Fruit fly (Drosophila melanogaster) whole organism, embryonic: ENCODE data around the gene Mipp2.

Source experiments
- B-H1 ChIP-seq: fragments of 200-800 bp; sonication (Bioruptor generic); IDR thresholded peaks from 3 replicates; pipeline ENCODE4 v1.3.6; 2022; ENCODE audit warnings: missing biosample characterization, missing genetic modification characterization
- Bteb2 ChIP-seq: fragments of 200-800 bp; sonication (Bioruptor generic); optimal IDR thresholded peaks from 2 replicates; lab custom pipeline; 2016; ENCODE audit warnings: missing biosample characterization, missing genetic modification characterization
- C15 ChIP-seq: fragments of 200-800 bp; sonication (Bioruptor generic); IDR thresholded peaks from 3 replicates; pipeline ENCODE4 v1.3.6; 2022; ENCODE audit warnings: missing biosample characterization, missing genetic modification characterization
- CG10267 ChIP-seq: fragments of 200-800 bp; sonication (Bioruptor generic); optimal IDR thresholded peaks from 2 replicates; lab custom pipeline; 2018; ENCODE audit warnings: missing biosample characterization, mild to moderate bottlenecking, missing genetic modification characterization, moderate library complexity
- CG10366 ChIP-seq: fragments of 200-800 bp; sonication (Bioruptor generic); IDR thresholded peaks from 2 replicates; pipeline ENCODE4 v1.3.6; 2022; ENCODE audit warnings: missing biosample characterization, missing genetic modification characterization
- CG10543 ChIP-seq: fragments of 200-800 bp; sonication (Bioruptor generic); optimal IDR thresholded peaks from 3 replicates; lab custom pipeline; 2017; ENCODE audit warnings: missing biosample characterization, mild to moderate bottlenecking, missing genetic modification characterization, moderate library complexity
- CG12391 ChIP-seq: fragments of 200-800 bp; sonication (Bioruptor generic); optimal IDR thresholded peaks from 3 replicates; lab custom pipeline; 2018; ENCODE audit warnings: missing biosample characterization, mild to moderate bottlenecking, missing genetic modification characterization, moderate library complexity
- CG12744 ChIP-seq: fragments of 200-800 bp; sonication (Bioruptor generic); optimal IDR thresholded peaks from 2 replicates; lab custom pipeline; 2016; ENCODE audit warnings: missing biosample characterization, missing genetic modification characterization
- CG14441 ChIP-seq: fragments of 200-800 bp; sonication (Bioruptor generic); IDR thresholded peaks from 2 replicates; pipeline ENCODE4 v1.3.6; 2022; ENCODE audit warnings: missing biosample characterization, missing genetic modification characterization
- CG1602 ChIP-seq: fragments of 200-800 bp; sonication (Bioruptor generic); optimal IDR thresholded peaks from 3 replicates; lab custom pipeline; 2016; ENCODE audit warnings: missing biosample characterization, missing genetic modification characterization
- CG1603 ChIP-seq: fragments of 200-800 bp; sonication (Bioruptor generic); optimal IDR thresholded peaks from 2 replicates; lab custom pipeline; 2019; ENCODE audit warnings: missing biosample characterization, mild to moderate bottlenecking, missing genetic modification characterization, moderate library complexity
- CG16863 ChIP-seq: fragments of 200-800 bp; sonication (Bioruptor generic); optimal IDR thresholded peaks from 3 replicates; lab custom pipeline; 2016; ENCODE audit warnings: missing biosample characterization, missing genetic modification characterization
- CG18476 ChIP-seq: fragments of 200-800 bp; sonication (Bioruptor generic); optimal IDR thresholded peaks from 2 replicates; lab custom pipeline; 2016; ENCODE audit warnings: missing biosample characterization, mild to moderate bottlenecking, missing genetic modification characterization
- CG18764 ChIP-seq: fragments of 200-800 bp; sonication (Bioruptor generic); optimal IDR thresholded peaks from 3 replicates; lab custom pipeline; 2016; ENCODE audit warnings: missing biosample characterization, missing genetic modification characterization
- CG2889 ChIP-seq: fragments of 200-800 bp; sonication (Bioruptor generic); IDR thresholded peaks from 3 replicates; pipeline ENCODE4 v1.3.6; 2022; ENCODE audit warnings: missing biosample characterization, missing genetic modification characterization
- CG30020 ChIP-seq: fragments of 200-800 bp; optimal IDR thresholded peaks from 2 replicates; lab custom pipeline; 2019; ENCODE audit warnings: missing biosample characterization, mild to moderate bottlenecking, missing genetic modification characterization, moderate library complexity
- CG4820 ChIP-seq: fragments of 200-800 bp; sonication (Bioruptor generic); optimal IDR thresholded peaks from 3 replicates; lab custom pipeline; 2016; ENCODE audit warnings: missing biosample characterization, missing genetic modification characterization
- CG5953 ChIP-seq: fragments of 200-800 bp; sonication (Bioruptor generic); IDR thresholded peaks from 2 replicates; pipeline ENCODE4 v1.3.6; 2022; ENCODE audit warnings: missing biosample characterization, missing genetic modification characterization
- CG7271 ChIP-seq: fragments of 200-800 bp; sonication (Bioruptor generic); optimal IDR thresholded peaks from 2 replicates; lab custom pipeline; 2018; ENCODE audit warnings: missing biosample characterization, mild to moderate bottlenecking, missing genetic modification characterization, moderate library complexity
- CG8388 ChIP-seq: fragments of 200-800 bp; sonication (Bioruptor generic); optimal IDR thresholded peaks from 2 replicates; lab custom pipeline; 2019; ENCODE audit warnings: missing biosample characterization, mild to moderate bottlenecking, missing genetic modification characterization, moderate library complexity
- CG9215 ChIP-seq: fragments of 200-800 bp; sonication (Bioruptor generic); IDR thresholded peaks from 2 replicates; pipeline ENCODE4 v1.3.6; 2022; ENCODE audit warnings: missing biosample characterization, missing genetic modification characterization
- Dbx ChIP-seq: fragments of 200-800 bp; sonication (Bioruptor generic); IDR thresholded peaks from 3 replicates; pipeline ENCODE4 v1.3.6; 2022; ENCODE audit warnings: missing biosample characterization, missing genetic modification characterization
- Deaf1 ChIP-seq: fragments of 200-800 bp; optimal IDR thresholded peaks from 3 replicates; lab custom pipeline; 2019; ENCODE audit warnings: missing biosample characterization, mild to moderate bottlenecking, missing genetic modification characterization, moderate library complexity
- Dip3 ChIP-seq: fragments of 200-800 bp; sonication (Bioruptor generic); optimal IDR thresholded peaks from 3 replicates; lab custom pipeline; 2016; ENCODE audit warnings: missing biosample characterization, missing genetic modification characterization
- H15 ChIP-seq: fragments of 200-800 bp; sonication (Bioruptor generic); IDR thresholded peaks from 3 replicates; pipeline ENCODE4 v1.3.6; 2022; ENCODE audit warnings: missing biosample characterization, missing genetic modification characterization
- Hey ChIP-seq: fragments of 200-800 bp; sonication (Bioruptor generic); optimal IDR thresholded peaks from 3 replicates; lab custom pipeline; 2018; ENCODE audit warnings: missing biosample characterization, mild to moderate bottlenecking, missing genetic modification characterization
- HmgZ ChIP-seq: fragments of 200-800 bp; sonication (Bioruptor generic); optimal IDR thresholded peaks from 2 replicates; lab custom pipeline; 2018; ENCODE audit warnings: missing biosample characterization, mild to moderate bottlenecking, missing genetic modification characterization
- NFAT ChIP-seq: fragments of 200-800 bp; sonication (Bioruptor generic); IDR thresholded peaks from 2 replicates; pipeline ENCODE4 v1.3.6; 2022; ENCODE audit warnings: missing biosample characterization, missing genetic modification characterization
- Nf-YB ChIP-seq: fragments of 200-800 bp; sonication (Bioruptor generic); optimal IDR thresholded peaks from 3 replicates; lab custom pipeline; 2019; ENCODE audit warnings: missing biosample characterization, mild to moderate bottlenecking, missing genetic modification characterization, moderate library complexity
- abd-A ChIP-seq: fragments of 200-800 bp; sonication (Bioruptor generic); optimal IDR thresholded peaks from 3 replicates; lab custom pipeline; 2019; ENCODE audit warnings: missing biosample characterization, mild to moderate bottlenecking, missing genetic modification characterization, moderate library complexity
- ac ChIP-seq: fragments of 200-800 bp; sonication (Bioruptor generic); optimal IDR thresholded peaks from 3 replicates; lab custom pipeline; 2017; ENCODE audit warnings: missing biosample characterization, mild to moderate bottlenecking, missing genetic modification characterization
- aop ChIP-seq: fragments of 200-800 bp; sonication (Bioruptor generic); IDR thresholded peaks from 2 replicates; pipeline ENCODE4 v1.3.6; 2022; ENCODE audit warnings: missing biosample characterization, missing genetic modification characterization
- bab2 ChIP-seq: fragments of 200-800 bp; sonication (Bioruptor generic); optimal IDR thresholded peaks from 2 replicates; lab custom pipeline; 2016; ENCODE audit warnings: missing biosample characterization, missing genetic modification characterization
- br ChIP-seq: fragments of >200 bp; optimal IDR thresholded peaks from 2 replicates; lab custom pipeline; 2017
- dan ChIP-seq: fragments of 200-800 bp; sonication (Bioruptor generic); IDR thresholded peaks from 2 replicates; pipeline ENCODE4 v1.3.6; 2022; ENCODE audit warnings: missing biosample characterization, missing genetic modification characterization
- dimm ChIP-seq: fragments of 200-800 bp; sonication (Bioruptor generic); IDR thresholded peaks from 2 replicates; pipeline ENCODE4 v1.3.6; 2022; ENCODE audit warnings: missing biosample characterization, missing genetic modification characterization
- dmrt11E ChIP-seq: fragments of 200-800 bp; sonication (Bioruptor generic); optimal IDR thresholded peaks from 3 replicates; lab custom pipeline; 2018; ENCODE audit warnings: missing biosample characterization, mild to moderate bottlenecking, missing genetic modification characterization, moderate library complexity
- dpn ChIP-seq, 2 experiments: fragments of 200-800 bp; sonication (Bioruptor generic); optimal IDR thresholded peaks; 3 replicates each; lab custom pipeline; 2016; ENCODE audit warnings: missing biosample characterization in 2 of 2, missing genetic modification characterization in 2 of 2
- fd102C ChIP-seq: fragments of 200-800 bp; sonication (Bioruptor generic); optimal IDR thresholded peaks from 2 replicates; lab custom pipeline; 2018; ENCODE audit warnings: missing biosample characterization, mild to moderate bottlenecking, missing genetic modification characterization, moderate library complexity
- ftz-f1 ChIP-seq: fragments of 200-800 bp; sonication (Bioruptor generic); optimal IDR thresholded peaks from 2 replicates; lab custom pipeline; 2016; ENCODE audit warnings: missing biosample characterization, missing genetic modification characterization
- nau ChIP-seq: fragments of 200-800 bp; sonication (Bioruptor generic); optimal IDR thresholded peaks from 3 replicates; lab custom pipeline; 2017; ENCODE audit warnings: missing biosample characterization, mild to moderate bottlenecking, missing genetic modification characterization, missing genetic modification reagents
- pnt ChIP-seq: fragments of 200-800 bp; sonication (Bioruptor generic); optimal IDR thresholded peaks from 3 replicates; lab custom pipeline; 2016; ENCODE audit warnings: missing biosample characterization, missing genetic modification characterization
- prd ChIP-seq, 3 experiments: fragments of >200 bp in 2 of 3; fragments of 200-800 bp in 1 of 3; sonication (Bioruptor generic) in 1 of 3; optimal IDR thresholded peaks in 2 of 3; IDR thresholded peaks in 1 of 3; 2 replicates in 2 of 3; 3 replicates in 1 of 3; pipeline versions ENCODE4 v1.3.6 to Lab custom; 2017 to 2022; ENCODE audit warnings: missing biosample characterization in 1 of 3, missing genetic modification characterization in 1 of 3
- stc ChIP-seq: fragments of 200-800 bp; sonication (Bioruptor generic); IDR thresholded peaks from 2 replicates; pipeline ENCODE4 v1.3.6; 2022; ENCODE audit warnings: missing biosample characterization, missing genetic modification characterization
- tgo ChIP-seq: fragments of 200-800 bp; sonication (Bioruptor generic); IDR thresholded peaks from 3 replicates; pipeline ENCODE4 v1.3.6; 2022; ENCODE audit warnings: missing biosample characterization, missing genetic modification characterization
- unpg ChIP-seq: fragments of 200-800 bp; sonication (Bioruptor generic); optimal IDR thresholded peaks from 3 replicates; lab custom pipeline; 2018; ENCODE audit warnings: missing biosample characterization, mild to moderate bottlenecking, missing genetic modification characterization, moderate library complexity
- usp ChIP-seq: fragments of >200 bp; optimal IDR thresholded peaks from 2 replicates; lab custom pipeline; 2017; ENCODE audit warnings: missing biosample characterization, missing genetic modification characterization
- wek ChIP-seq: fragments of 200-800 bp; sonication (Bioruptor generic); optimal IDR thresholded peaks from 3 replicates; lab custom pipeline; 2018; ENCODE audit warnings: missing biosample characterization, mild to moderate bottlenecking, missing genetic modification characterization, moderate library complexity
- zen2 ChIP-seq: fragments of 200-800 bp; sonication (Bioruptor generic); IDR thresholded peaks from 3 replicates; pipeline ENCODE4 v1.3.6; 2022; ENCODE audit warnings: missing biosample characterization, missing genetic modification characterization; ENCODE audit not compliant: partially characterized antibody

Gene Mipp2

dm6 chrX:6090809-6091667, at the start of gene Mipp2, which contains the start of gene Nep1 (continued):
- TF ChIP-seq ac (GFP tag; lab: Kevin White, UChicago) (no peak), unpg (GFP tag; lab: Kevin White, UChicago) (peak; percentile 48), bab2 (GFP tag; lab: Kevin White, UChicago) (peak; percentile 53), dmrt11E (tag; lab: Kevin White, UChicago) (no peak), Hey (no peak), dan (no peak), H15 (GFP tag; lab: Robert Waterston, UW) (no peak), Deaf1 (tag; lab: Kevin White, UChicago) (no peak), CG18764 (GFP tag; lab: Kevin White, UChicago) (no peak), CG12744 (no peak), C15 (GFP tag; lab: Robert Waterston, UW) (no peak), Nf-YB (no peak), ftz-f1 (no peak), CG10543 (GFP tag; lab: Kevin White, UChicago) (peak; percentile 34), CG1603 (peak; percentile 36), CG9215 (peak; percentile 29; the same call in 1 of the 2 replicates), CG4820 (GFP tag; lab: Kevin White, UChicago) (no peak), tgo (GFP tag; lab: Robert Waterston, UW) (peak; percentile 41; the same call in 2 of the 3 replicates), nau (GFP tag; lab: Kevin White, UChicago) (no peak), B-H1 (GFP tag; lab: Robert Waterston, UW) (peak; percentile 23; the same call in 1 of the 3 replicates), dpn (GFP tag; optimal IDR thresholded peaks at IDR 0.05; lab: Kevin White, UChicago) (peak in 1 of 2 experiments; percentile 12), pnt (GFP tag; lab: Kevin White, UChicago) (no peak), abd-A (no peak), aop (GFP tag; lab: Robert Waterston, UW) (no peak), stc (GFP tag; lab: Robert Waterston, UW) (0 out of 2 replicates have a peak, but pooled peaks have one; percentile 46), Bteb2 (GFP tag; lab: Kevin White, UChicago) (no peak), CG10366 (GFP tag; lab: Robert Waterston, UW) (peak; percentile 48), prd (optimal IDR thresholded peaks at IDR 0.05; lab: Kevin White, UChicago) (no peak), prd (GFP tag; IDR thresholded peaks at IDR 0.05; lab: Robert Waterston, UW) (peak; percentile 51; the same call in 1 of the 3 replicates), CG8388 (GFP tag; lab: Kevin White, UChicago) (peak; percentile 3), CG1602 (GFP tag; lab: Kevin White, UChicago) (no peak), dimm (no peak), CG30020 (tag; lab: Kevin White, UChicago) (no peak), CG5953 (GFP tag; lab: Robert Waterston, UW) (no peak), Dbx (no peak; the same call in 1 of the 3 replicates), Dip3 (GFP tag; lab: Kevin White, UChicago) (no peak), CG16863 (GFP tag; lab: Kevin White, UChicago) (peak; percentile 29), NFAT (GFP tag; lab: Robert Waterston, UW) (peak; percentile 26; the same call in 1 of the 2 replicates), zen2 (GFP tag; lab: Robert Waterston, UW) (no peak), CG14441 (GFP tag; lab: Robert Waterston, UW) (peak; percentile 61), CG12391 (tag; lab: Kevin White, UChicago) (peak; percentile 38), CG2889 (GFP tag; lab: Robert Waterston, UW) (no peak), fd102C (GFP tag; lab: Kevin White, UChicago) (no peak), CG18476 (GFP tag; lab: Kevin White, UChicago) (no peak), CG7271 (tag; lab: Kevin White, UChicago) (no peak), br (lab: Kevin White, UChicago) (no peak), usp (GFP tag; lab: Kevin White, UChicago) (no peak), CG10267 (tag; lab: Kevin White, UChicago) (no peak), wek (GFP tag; lab: Kevin White, UChicago) (no peak), HmgZ (no peak)
